Fruit fly (Drosophila melanogaster): Measurements from ENCODE around the gene Psf2.

DNA sequence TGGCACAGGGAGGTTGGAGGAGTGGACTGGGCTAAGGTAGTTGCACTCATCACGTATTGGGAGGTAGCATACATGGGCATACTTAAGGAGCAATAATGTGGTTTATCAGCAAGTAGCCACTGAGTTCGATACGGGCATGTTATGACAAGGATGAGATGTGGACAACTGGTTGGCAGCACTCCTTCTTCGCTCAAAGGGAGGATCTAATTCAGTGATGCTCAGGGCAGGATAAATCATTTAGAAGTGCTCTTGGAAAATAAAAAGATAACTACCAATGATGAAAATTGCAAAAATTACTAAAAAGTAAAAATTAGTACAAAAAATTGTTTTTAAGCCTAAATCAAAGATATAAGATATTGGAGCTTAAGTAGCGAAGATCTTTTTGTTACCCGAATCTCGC is 26.3 kb downstream of the Psf2 start:
- TF ChIP-seq net (GFP tag; optimal IDR thresholded peaks at IDR 0.05): no peak
- peak; percentile 24 for TF ChIP-seq fd59A (GFP tag; optimal IDR thresholded peaks at IDR 0.05)
- no peak for TF ChIP-seq Eip93F (GFP tag; optimal IDR thresholded peaks at IDR 0.05)
- TF ChIP-seq esn (GFP tag; optimal IDR thresholded peaks at IDR 0.05): no peak
- peak; percentile 30 for TF ChIP-seq Sox14 (GFP tag; optimal IDR thresholded peaks at IDR 0.05)
- no peak for TF ChIP-seq Hr38 (GFP tag; optimal IDR thresholded peaks at IDR 0.05)
- TF ChIP-seq Lpt (GFP tag; optimal IDR thresholded peaks at IDR 0.05): no peak
- TF ChIP-seq Smox (GFP tag; optimal IDR thresholded peaks at IDR 0.05): no peak
- TF ChIP-seq OdsH (GFP tag; optimal IDR thresholded peaks at IDR 0.05): no peak
